Worm (Caenorhabditis elegans): ENCODE results near the gene ZC455.1.

ce11 chrV:12751495-12752050, 21.7 kb upstream of the ZC455.1 start, which contains the start of gene C15C8.6:
- TF ChIP-seq tbp1 (GFP tag; optimal IDR thresholded peaks at IDR 0.05) = no peak
- no peak for TF ChIP-seq lir-1 (GFP tag; conservative IDR thresholded peaks at IDR 0.05)
- TF ChIP-seq dpl-1 (GFP tag; optimal IDR thresholded peaks at IDR 0.05) = no peak
- no peak for TF ChIP-seq mcd-1 (GFP tag; IDR thresholded peaks at IDR 0.05)
- TF ChIP-seq unc-62 (GFP tag; optimal IDR thresholded peaks at IDR 0.05) = no peak
- no peak for TF ChIP-seq mel-28 (tag; optimal IDR thresholded peaks at IDR 0.05; ENCODE audit: borderline replicate concordance)
- no peak for TF ChIP-seq lag-1 (GFP tag; IDR thresholded peaks at IDR 0.05)

Measured in whole organism, young adult.